Fruit fly (Drosophila melanogaster) whole organism, prepupa: ENCODE measurements around the gene Agpat2.
A peak's percentile ranks its signal among the peaks of the same experiment; 100 is the strongest.

Source experiments
- CG16779 ChIP-seq: fragments of 200-800 bp; sonication (Bioruptor generic); optimal IDR thresholded peaks from 3 replicates; lab custom pipeline; 2017; ENCODE audit warnings: missing biosample characterization, mild to moderate bottlenecking, missing genetic modification characterization
- CG4318 ChIP-seq: fragments of 200-800 bp; sonication (Bioruptor generic); optimal IDR thresholded peaks from 3 replicates; lab custom pipeline; 2017; ENCODE audit warnings: missing biosample characterization, mild to moderate bottlenecking, missing genetic modification characterization
- CG7368 ChIP-seq: fragments of 200-800 bp; sonication (Bioruptor generic); optimal IDR thresholded peaks from 3 replicates; lab custom pipeline; 2016; ENCODE audit warnings: missing biosample characterization, missing genetic modification characterization
- Eip93F ChIP-seq: fragments of 200-800 bp; sonication (Bioruptor generic); optimal IDR thresholded peaks from 2 replicates; lab custom pipeline; 2016; ENCODE audit warnings: missing biosample characterization, mild to moderate bottlenecking, missing genetic modification characterization
- Hr39 ChIP-seq: fragments of 200-800 bp; sonication (Bioruptor generic); optimal IDR thresholded peaks from 2 replicates; lab custom pipeline; 2016; ENCODE audit warnings: missing biosample characterization, missing genetic modification characterization
- Hr4 ChIP-seq: fragments of 200-800 bp; sonication (Bioruptor generic); optimal IDR thresholded peaks from 3 replicates; lab custom pipeline; 2016; ENCODE audit warnings: missing biosample characterization, missing genetic modification characterization
- OdsH ChIP-seq: fragments of 200-800 bp; sonication (Bioruptor generic); optimal IDR thresholded peaks from 3 replicates; lab custom pipeline; 2016; ENCODE audit warnings: missing biosample characterization, missing genetic modification characterization
- lz ChIP-seq: fragments of 200-800 bp; sonication (Bioruptor generic); optimal IDR thresholded peaks from 3 replicates; lab custom pipeline; 2016; ENCODE audit warnings: missing biosample characterization, missing genetic modification characterization
- net ChIP-seq: fragments of 200-800 bp; sonication (Bioruptor generic); optimal IDR thresholded peaks from 3 replicates; lab custom pipeline; 2016; ENCODE audit warnings: missing biosample characterization, missing genetic modification characterization

- TF ChIP-seq Eip93F (GFP tag; lab: Kevin White, UChicago) (peak; percentile 51), OdsH (GFP tag; lab: Kevin White, UChicago) (peak; percentile 64), CG4318 (peak; percentile 51), CG7368 (peak; percentile 17), Hr4 (GFP tag; lab: Kevin White, UChicago) (peak; percentile 77), CG16779 (peak; percentile 9), net (GFP tag; lab: Kevin White, UChicago) (peak; percentile 49), Hr39 (GFP tag; lab: Kevin White, UChicago) (peak; percentile 52), lz (peak; percentile 51)
Measured at dm6 chr2L:8464107-8464582, 351 bp upstream of the Agpat2 start, which contains the start of gene prg.
